Worm (Caenorhabditis elegans) whole organism, young adult: ENCODE measurements around the gene Y57G11C.1144.

ENCODE experiments used
- B0035.1 ChIP-seq: sonication (generic microtip); optimal IDR thresholded peaks from 2 replicates; lab custom pipeline; 2016; ENCODE audit warnings: missing genetic modification characterization, mild to moderate bottlenecking, missing compliant biosample characterization, missing genotype, missing genetic modification reagents
- D2030.7 ChIP-seq: fragments of 200-800 bp; sonication (Bioruptor generic); IDR thresholded peaks from 2 replicates; pipeline ENCODE4 v1.3.6; 2022; ENCODE audit warnings: missing genetic modification reagents, missing genetic modification characterization, missing compliant biosample characterization
- lin-54 ChIP-seq: fragments of 200-800 bp; sonication (Bioruptor generic); optimal IDR thresholded peaks from 2 replicates; lab custom pipeline; 2018; ENCODE audit warnings: mild to moderate bottlenecking, missing genetic modification characterization, missing compliant biosample characterization

ce11 chrIV:14981311-14981710 lies 44.2 kb downstream of the Y57G11C.1144 start, which contains the start of gene atln-2:
- TF ChIP-seq D2030.7 (GFP tag; lab: Robert Waterston, UW), result no peak
- no peak for TF ChIP-seq B0035.1 (tag; lab: Kevin White, UChicago)
- TF ChIP-seq lin-54 (GFP tag; lab: Kevin White, UChicago), result no peak
